Worm (Caenorhabditis elegans) whole organism, L1 larva: ENCODE measurements around the gene eor-2.

Experiments
- ama-1 ChIP-seq: fragments of 150-350 bp; optimal IDR thresholded peaks from 2 replicates; lab custom pipeline; 2014
- ceh-90 ChIP-seq: sonication (generic microtip); optimal IDR thresholded peaks from 2 replicates; lab custom pipeline; 2016; ENCODE audit warnings: missing genetic modification characterization, missing compliant biosample characterization
- fkh-8 ChIP-seq: sonication (generic microtip); optimal IDR thresholded peaks from 2 replicates; lab custom pipeline; 2016; ENCODE audit warnings: mild to moderate bottlenecking, missing genetic modification characterization, missing compliant biosample characterization
- grh-1 ChIP-seq: fragments of 200-800 bp; sonication (Bioruptor generic); IDR thresholded peaks from 2 replicates; pipeline ENCODE4 v1.3.6; 2022; ENCODE audit warnings: missing genetic modification reagents, missing genetic modification characterization, missing compliant biosample characterization
- jun-1 ChIP-seq: fragments of 150-350 bp; optimal IDR thresholded peaks from 2 replicates; lab custom pipeline; 2014; ENCODE audit warnings: missing biosample characterization, missing genetic modification reagents, missing genetic modification characterization
- lin-13 ChIP-seq: fragments of 150-350 bp; optimal IDR thresholded peaks from 2 replicates; lab custom pipeline; 2014; ENCODE audit warnings: missing biosample characterization, missing genetic modification reagents, missing genetic modification characterization
- lin-39 ChIP-seq: fragments of 150-350 bp; optimal IDR thresholded peaks from 2 replicates; lab custom pipeline; 2014; ENCODE audit warnings: missing biosample characterization, missing genetic modification reagents, missing genetic modification characterization
- lsy-2 ChIP-seq, 2 experiments: fragments of 150-350 bp; optimal IDR thresholded peaks; 2 replicates each; lab custom pipeline; 2014; ENCODE audit warnings: missing biosample characterization in 2 of 2, missing genetic modification characterization in 2 of 2
- mab-9 ChIP-seq: fragments of 200-800 bp; sonication (Bioruptor generic); IDR thresholded peaks from 2 replicates; pipeline ENCODE4 v1.3.6; 2022; ENCODE audit warnings: missing genetic modification reagents, missing genetic modification characterization, missing compliant biosample characterization

ce11 chrX:14563818-14564217 is 39.0 kb upstream of the eor-2 start:
- TF ChIP-seq lin-13 (GFP tag; lab: Kevin White, UChicago) (no peak), mab-9 (no peak), lsy-2 (tag; optimal IDR thresholded peaks at IDR 0.05; lab: Kevin White, UChicago) (no peak), fkh-8 (no peak), ama-1 (lab: Kevin White, UChicago) (no peak), ceh-90 (tag; lab: Kevin White, UChicago) (no peak), grh-1 (GFP tag; lab: Robert Waterston, UW) (no peak), jun-1 (tag; lab: Kevin White, UChicago) (no peak), lin-39 (tag; lab: Kevin White, UChicago) (no peak)
